Worm (Caenorhabditis elegans) whole organism, L2 larva: ENCODE data around the gene C28A5.2.

ENCODE experiments used
- C34F6.9 ChIP-seq: fragments of 150-350 bp; optimal IDR thresholded peaks from 2 replicates; lab custom pipeline; 2014; ENCODE audit warnings: missing biosample characterization, missing genetic modification characterization
- ZK546.5 ChIP-seq: sonication (generic microtip); optimal IDR thresholded peaks from 2 replicates; lab custom pipeline; 2017; ENCODE audit warnings: missing biosample characterization, missing genetic modification characterization
- aly-2 ChIP-seq: fragments of 150-350 bp; optimal IDR thresholded peaks from 2 replicates; lab custom pipeline; 2014; ENCODE audit warnings: missing biosample characterization, missing genetic modification characterization
- ceh-16 ChIP-seq: fragments of 150-350 bp; optimal IDR thresholded peaks from 2 replicates; lab custom pipeline; 2014; ENCODE audit warnings: missing biosample characterization, missing genetic modification characterization
- ceh-82 ChIP-seq: fragments of 150-350 bp; optimal IDR thresholded peaks from 2 replicates; lab custom pipeline; 2014; ENCODE audit warnings: missing biosample characterization, missing genetic modification characterization
- dmd-4 ChIP-seq: sonication (generic microtip); optimal IDR thresholded peaks from 2 replicates; lab custom pipeline; 2017; ENCODE audit warnings: missing biosample characterization, missing genetic modification characterization
- egl-27 ChIP-seq: sonication (generic microtip); optimal IDR thresholded peaks from 3 replicates; lab custom pipeline; 2017; ENCODE audit warnings: missing biosample characterization, missing genetic modification reagents, missing genetic modification characterization
- fos-1 ChIP-seq: fragments of 150-350 bp; optimal IDR thresholded peaks from 2 replicates; lab custom pipeline; 2014; ENCODE audit warnings: missing biosample characterization, missing genetic modification characterization
- lin-11 ChIP-seq: fragments of 150-350 bp; sonication (generic microtip); optimal IDR thresholded peaks from 2 replicates; lab custom pipeline; 2014; ENCODE audit warnings: missing biosample characterization, missing genetic modification characterization, inconsistent platforms, mixed read lengths
- lin-13 ChIP-seq: fragments of 150-350 bp; optimal IDR thresholded peaks from 2 replicates; lab custom pipeline; 2014; ENCODE audit warnings: missing biosample characterization, missing genetic modification reagents, missing genetic modification characterization
- lin-39 ChIP-seq: fragments of 150-350 bp; optimal IDR thresholded peaks from 2 replicates; lab custom pipeline; 2014; ENCODE audit warnings: missing biosample characterization, missing genetic modification reagents, missing genetic modification characterization
- lsy-2 ChIP-seq, 2 experiments: fragments of 150-350 bp in 1 of 2; sonication (generic microtip) in 1 of 2; optimal IDR thresholded peaks; 2 replicates each; lab custom pipeline; 2014 to 2017; ENCODE audit warnings: missing biosample characterization in 2 of 2, missing genetic modification characterization in 2 of 2
- mdl-1 ChIP-seq, 2 experiments: fragments of 150-350 bp in 1 of 2; sonication (generic microtip) in 1 of 2; optimal IDR thresholded peaks; 2 replicates each; lab custom pipeline; 2017; ENCODE audit warnings: missing biosample characterization in 2 of 2, missing genetic modification characterization in 2 of 2
- nhr-11 ChIP-seq: fragments of 150-350 bp; optimal IDR thresholded peaks from 2 replicates; lab custom pipeline; 2014; ENCODE audit warnings: missing biosample characterization, missing genetic modification characterization
- nhr-23 ChIP-seq: fragments of 150-350 bp; optimal IDR thresholded peaks from 2 replicates; lab custom pipeline; 2014; ENCODE audit warnings: missing biosample characterization, missing genetic modification reagents, missing genetic modification characterization
- nhr-237 ChIP-seq: fragments of 150-350 bp; optimal IDR thresholded peaks from 2 replicates; lab custom pipeline; 2014; ENCODE audit warnings: missing biosample characterization, missing genetic modification characterization
- nhr-25 ChIP-seq: fragments of 150-350 bp; sonication (generic microtip); optimal IDR thresholded peaks from 3 replicates; lab custom pipeline; 2014; ENCODE audit warnings: missing biosample characterization, missing genetic modification characterization
- nhr-6 ChIP-seq: fragments of 150-350 bp; optimal IDR thresholded peaks from 2 replicates; lab custom pipeline; 2014; ENCODE audit warnings: missing biosample characterization, missing genetic modification characterization
- peb-1 ChIP-seq: fragments of 150-350 bp; optimal IDR thresholded peaks from 2 replicates; lab custom pipeline; 2014; ENCODE audit warnings: missing biosample characterization, missing genetic modification characterization
- sma-3 ChIP-seq: sonication (generic microtip); optimal IDR thresholded peaks from 2 replicates; lab custom pipeline; 2016; ENCODE audit warnings: missing genetic modification reagents, missing genetic modification characterization, missing compliant biosample characterization
- sma-9 ChIP-seq, 2 experiments: fragments of 150-350 bp in 1 of 2; sonication (generic microtip) in 1 of 2; optimal IDR thresholded peaks; 2 replicates each; lab custom pipeline; 2014 to 2016; ENCODE audit warnings: missing genetic modification characterization in 2 of 2, mild to moderate bottlenecking in 1 of 2, missing biosample characterization in 1 of 2, missing compliant biosample characterization in 1 of 2, missing genetic modification reagents in 1 of 2, moderate library complexity in 1 of 2
- unc-39 ChIP-seq: fragments of 150-350 bp; optimal IDR thresholded peaks from 2 replicates; lab custom pipeline; 2014; ENCODE audit warnings: missing biosample characterization, missing genetic modification characterization
- unc-55 ChIP-seq: fragments of 150-350 bp; sonication (generic microtip); optimal IDR thresholded peaks from 3 replicates; lab custom pipeline; 2014; ENCODE audit warnings: missing biosample characterization, missing genetic modification reagents, missing genetic modification characterization
- ztf-4 ChIP-seq: fragments of 150-350 bp; optimal IDR thresholded peaks from 2 replicates; lab custom pipeline; 2014; ENCODE audit warnings: missing biosample characterization, missing genetic modification characterization

The C28A5.2 gene

ce11 chrIII:4454919-4455318 is 15.6 kb upstream of the C28A5.2 start:
- TF ChIP-seq aly-2 (tag; lab: Kevin White, UChicago) (no peak), egl-27 (tag; lab: Kevin White, UChicago) (no peak), nhr-11 (tag; lab: Kevin White, UChicago) (no peak), nhr-23 (tag; lab: Kevin White, UChicago) (no peak), ceh-82 (tag; lab: Kevin White, UChicago) (no peak), ZK546.5 (no peak)
- TF ChIP-seq, all 48 proteins: peak for 0

- TF ChIP-seq sma-9 (GFP tag; optimal IDR thresholded peaks at IDR 0.05; lab: Kevin White, UChicago) (no peak), sma-9 (tag; optimal IDR thresholded peaks at IDR 0.05; lab: Kevin White, UChicago) (no peak), nhr-25 (tag; lab: Kevin White, UChicago) (peak; percentile 21), ceh-16 (peak; percentile 30)
These were observed 14.4 kb upstream of the C28A5.2 start for ce11 chrIII:4453768-4454167.

- TF ChIP-seq unc-39 (tag; lab: Kevin White, UChicago) = no peak
These were observed 14.0 kb upstream of the C28A5.2 start for ce11 chrIII:4453301-4453700.

ce11 chrIII:4452749-4453148 is 13.4 kb upstream of the C28A5.2 start:
- TF ChIP-seq unc-55 (GFP tag; lab: Kevin White, UChicago) (no peak), lsy-2 (tag; optimal IDR thresholded peaks at IDR 0.05; lab: Kevin White, UChicago) (peak in 1 of 2 experiments; percentile 32), nhr-25 (tag; lab: Kevin White, UChicago) (peak; percentile 30)
- TF ChIP-seq, all 48 proteins: peak for 2

- no peak for TF ChIP-seq egl-27 (tag; lab: Kevin White, UChicago)
- no peak for TF ChIP-seq C34F6.9 (tag; lab: Kevin White, UChicago)
- TF ChIP-seq aly-2 (tag; lab: Kevin White, UChicago) = no peak
- TF ChIP-seq nhr-237 (tag; lab: Kevin White, UChicago) = no peak
- TF ChIP-seq nhr-25 (tag; lab: Kevin White, UChicago) = peak; percentile 6
These were observed 11.6 kb upstream of the C28A5.2 start for ce11 chrIII:4450773-4451423.

ce11 chrIII:4449893-4450579 is 10.7 kb upstream of the C28A5.2 start, which contains the start of gene ceh-43:
TSS of gene ceh-43 (minus strand) at chrIII:4449943.
- TF ChIP-seq mdl-1 (tag; optimal IDR thresholded peaks at IDR 0.05; lab: Kevin White, UChicago) (no peak), nhr-23 (tag; lab: Kevin White, UChicago) (no peak), lin-39 (no peak)
- TF ChIP-seq, all 48 proteins: peak for 0

- TF ChIP-seq lin-11 (tag; lab: Kevin White, UChicago) (no peak), C34F6.9 (tag; lab: Kevin White, UChicago) (peak; percentile 8), fos-1 (tag; lab: Kevin White, UChicago) (peak; percentile 40), lsy-2 (tag; optimal IDR thresholded peaks at IDR 0.05; lab: Kevin White, UChicago) (peak in 1 of 2 experiments; percentile 25), lin-13 (no peak)
- TF ChIP-seq, all 48 proteins: peak for 3
These were observed 10.0 kb upstream of the C28A5.2 start for ce11 chrIII:4449357-4449756.

ce11 chrIII:4448029-4448428 is 8.7 kb upstream of the C28A5.2 start:
- no peak for TF ChIP-seq ceh-82 (tag; lab: Kevin White, UChicago)
- TF ChIP-seq sma-3 (GFP tag; lab: Kevin White, UChicago) = no peak
- TF ChIP-seq nhr-237 (tag; lab: Kevin White, UChicago) = no peak
- no peak for TF ChIP-seq ztf-4 (tag; lab: Kevin White, UChicago)
- no peak for TF ChIP-seq lin-13
- TF ChIP-seq peb-1 (tag; lab: Kevin White, UChicago) = no peak
- TF ChIP-seq fos-1 (tag; lab: Kevin White, UChicago) = no peak
- no peak for TF ChIP-seq dmd-4 (tag; lab: Kevin White, UChicago)
- no peak for TF ChIP-seq nhr-6 (tag; lab: Kevin White, UChicago)
